Worm (Caenorhabditis elegans) whole organism, mixed stage, embryonic: ENCODE data around the gene F18F11.4.

Experiments used
- elt-1 ChIP-seq: sonication (generic microtip); optimal IDR thresholded peaks from 2 replicates; lab custom pipeline; 2017; ENCODE audit warnings: missing genetic modification characterization, mild to moderate bottlenecking, missing compliant biosample characterization, antibody characterized with exemption, moderate library complexity, borderline replicate concordance; ENCODE audit not compliant: insufficient read depth
- lsy-2 ChIP-seq: fragments of 150-350 bp; optimal IDR thresholded peaks from 2 replicates; lab custom pipeline; 2014; ENCODE audit warnings: missing biosample characterization, missing genetic modification characterization
- nhr-12 ChIP-seq: fragments of 150-350 bp; optimal IDR thresholded peaks from 2 replicates; lab custom pipeline; 2014; ENCODE audit warnings: missing biosample characterization, missing genetic modification characterization
- nhr-28 ChIP-seq: fragments of 150-350 bp; optimal IDR thresholded peaks from 2 replicates; lab custom pipeline; 2014; ENCODE audit warnings: missing biosample characterization, missing genetic modification characterization
- nhr-76 ChIP-seq: sonication (generic microtip); optimal IDR thresholded peaks from 2 replicates; lab custom pipeline; 2017; ENCODE audit warnings: missing biosample characterization, missing genetic modification characterization
- pha-4 ChIP-seq: fragments of 150-350 bp; optimal IDR thresholded peaks from 2 replicates; lab custom pipeline; 2018; ENCODE audit warnings: missing biosample characterization, missing genetic modification reagents, missing genetic modification characterization
- sptf-1 ChIP-seq: sonication (generic microtip); optimal IDR thresholded peaks from 2 replicates; lab custom pipeline; 2017; ENCODE audit warnings: mild to moderate bottlenecking, missing genetic modification characterization, moderate library complexity, missing compliant biosample characterization

- TF ChIP-seq sptf-1 (tag; lab: Kevin White, UChicago) = no peak
- no peak for TF ChIP-seq pha-4 (tag; lab: Kevin White, UChicago)
- TF ChIP-seq nhr-28 (tag; lab: Kevin White, UChicago) = no peak
- no peak for TF ChIP-seq nhr-76 (tag; lab: Kevin White, UChicago)
- TF ChIP-seq lsy-2 (tag; lab: Kevin White, UChicago) = no peak
- no peak for TF ChIP-seq nhr-12 (tag; lab: Kevin White, UChicago)
- TF ChIP-seq elt-1 (tag; lab: Kevin White, UChicago) = no peak
Measured at ce11 chrIV:326564-327070, 4.0 kb upstream of the F18F11.4 start, which contains the start of gene col-101.
